Worm (Caenorhabditis elegans) whole organism, L1 larva: Measurements from ENCODE around the gene shw-3.

ENCODE experiments used
- irx-1 ChIP-seq: sonication (generic microtip); optimal IDR thresholded peaks from 2 replicates; lab custom pipeline; 2016; ENCODE audit warnings: missing genetic modification characterization, missing compliant biosample characterization
- mdl-1 ChIP-seq, 2 experiments: fragments of 150-350 bp; optimal IDR thresholded peaks; 2 replicates each; lab custom pipeline; 2014 to 2017; ENCODE audit warnings: missing biosample characterization in 2 of 2, missing genetic modification characterization in 2 of 2, inconsistent platforms in 1 of 2
- nhr-11 ChIP-seq: fragments of 150-350 bp; optimal IDR thresholded peaks from 2 replicates; lab custom pipeline; 2014; ENCODE audit warnings: missing biosample characterization, missing genetic modification characterization

ce11 chrV:12963192-12963591, 23.8 kb downstream of the shw-3 start, which contains the start of gene hrg-9:
- no peak for TF ChIP-seq mdl-1 (tag; optimal IDR thresholded peaks at IDR 0.05; lab: Kevin White, UChicago)
- no peak for TF ChIP-seq irx-1 (tag; lab: Kevin White, UChicago)
- no peak for TF ChIP-seq nhr-11
